Fruit fly (Drosophila melanogaster) whole organism, embryonic: ENCODE measurements around the gene uncNacbeta.

Source experiments
- CG12071 ChIP-seq: fragments of 200-800 bp; sonication (Bioruptor generic); optimal IDR thresholded peaks from 3 replicates; lab custom pipeline; 2018; ENCODE audit warnings: missing biosample characterization, mild to moderate bottlenecking, missing genetic modification characterization
- CG12219 ChIP-seq: fragments of 200-800 bp; sonication (Bioruptor generic); optimal IDR thresholded peaks from 3 replicates; lab custom pipeline; 2018; ENCODE audit warnings: missing biosample characterization, mild to moderate bottlenecking, missing genetic modification characterization
- CG12236 ChIP-seq: fragments of 200-800 bp; sonication (Bioruptor generic); optimal IDR thresholded peaks from 2 replicates; lab custom pipeline; 2016; ENCODE audit warnings: missing biosample characterization, missing genetic modification characterization
- CG12942 ChIP-seq: fragments of 200-800 bp; sonication (Bioruptor generic); optimal IDR thresholded peaks from 3 replicates; lab custom pipeline; 2016; ENCODE audit warnings: missing biosample characterization, missing genetic modification characterization
- CG13894 ChIP-seq: fragments of 200-800 bp; sonication (Bioruptor generic); optimal IDR thresholded peaks from 3 replicates; lab custom pipeline; 2018; ENCODE audit warnings: missing biosample characterization, mild to moderate bottlenecking, missing genetic modification characterization, moderate library complexity
- CG14050 ChIP-seq: fragments of 200-800 bp; sonication (Bioruptor generic); IDR thresholded peaks from 3 replicates; pipeline ENCODE4 v1.3.6; 2022; ENCODE audit warnings: missing biosample characterization, missing genetic modification characterization
- CG15073 ChIP-seq: fragments of 200-800 bp; sonication (Bioruptor generic); optimal IDR thresholded peaks from 2 replicates; lab custom pipeline; 2016; ENCODE audit warnings: missing biosample characterization, missing genetic modification characterization
- CG1602 ChIP-seq: fragments of 200-800 bp; sonication (Bioruptor generic); optimal IDR thresholded peaks from 3 replicates; lab custom pipeline; 2016; ENCODE audit warnings: missing biosample characterization, missing genetic modification characterization
- CG1603 ChIP-seq: fragments of 200-800 bp; sonication (Bioruptor generic); optimal IDR thresholded peaks from 2 replicates; lab custom pipeline; 2019; ENCODE audit warnings: missing biosample characterization, mild to moderate bottlenecking, missing genetic modification characterization, moderate library complexity
- CG17359 ChIP-seq: fragments of 200-800 bp; sonication (Bioruptor generic); optimal IDR thresholded peaks from 3 replicates; lab custom pipeline; 2018; ENCODE audit warnings: missing biosample characterization, mild to moderate bottlenecking, missing genetic modification characterization, moderate library complexity
- CG17385 ChIP-seq: fragments of 200-800 bp; sonication (Bioruptor generic); optimal IDR thresholded peaks from 3 replicates; lab custom pipeline; 2018; ENCODE audit warnings: missing biosample characterization, mild to moderate bottlenecking, missing genetic modification characterization
- CG17568 ChIP-seq: fragments of 200-800 bp; sonication (Bioruptor generic); optimal IDR thresholded peaks from 2 replicates; lab custom pipeline; 2018; ENCODE audit warnings: missing biosample characterization, mild to moderate bottlenecking, missing genetic modification characterization, moderate library complexity
- CG17912 ChIP-seq: fragments of 200-800 bp; sonication (Bioruptor generic); optimal IDR thresholded peaks from 2 replicates; lab custom pipeline; 2018; ENCODE audit warnings: missing biosample characterization, mild to moderate bottlenecking, missing genetic modification characterization
- CG2678 ChIP-seq: fragments of 200-800 bp; sonication (Bioruptor generic); optimal IDR thresholded peaks from 3 replicates; lab custom pipeline; 2019; ENCODE audit warnings: missing biosample characterization, mild to moderate bottlenecking, missing genetic modification characterization, moderate library complexity
- CG4707 ChIP-seq: fragments of 200-800 bp; sonication (Bioruptor generic); optimal IDR thresholded peaks from 2 replicates; lab custom pipeline; 2018; ENCODE audit warnings: missing biosample characterization, mild to moderate bottlenecking, missing genetic modification characterization, moderate library complexity
- CG5245 ChIP-seq: fragments of 200-800 bp; sonication (Bioruptor generic); optimal IDR thresholded peaks from 3 replicates; lab custom pipeline; 2016; ENCODE audit warnings: missing biosample characterization, missing genetic modification characterization
- CG5953 ChIP-seq: fragments of 200-800 bp; sonication (Bioruptor generic); IDR thresholded peaks from 2 replicates; pipeline ENCODE4 v1.3.6; 2022; ENCODE audit warnings: missing biosample characterization, missing genetic modification characterization
- CG7556 ChIP-seq: fragments of 200-800 bp; sonication (Bioruptor generic); optimal IDR thresholded peaks from 2 replicates; lab custom pipeline; 2017; ENCODE audit warnings: missing biosample characterization, mild to moderate bottlenecking, missing genetic modification characterization
- CG7786 ChIP-seq: fragments of 200-800 bp; sonication (Bioruptor generic); optimal IDR thresholded peaks from 2 replicates; lab custom pipeline; 2016; ENCODE audit warnings: missing biosample characterization, missing genetic modification characterization
- CG7928 ChIP-seq: fragments of 200-800 bp; sonication (Bioruptor generic); optimal IDR thresholded peaks from 2 replicates; lab custom pipeline; 2017; ENCODE audit warnings: missing biosample characterization, mild to moderate bottlenecking, missing genetic modification characterization
- CG9215 ChIP-seq: fragments of 200-800 bp; sonication (Bioruptor generic); IDR thresholded peaks from 2 replicates; pipeline ENCODE4 v1.3.6; 2022; ENCODE audit warnings: missing biosample characterization, missing genetic modification characterization
- CG9932 ChIP-seq: fragments of 200-800 bp; sonication (Bioruptor generic); IDR thresholded peaks from 2 replicates; pipeline ENCODE4 v1.3.6; 2022; ENCODE audit warnings: missing biosample characterization, missing genetic modification characterization
- Chrac-16 ChIP-seq: fragments of 200-800 bp; sonication (Bioruptor generic); optimal IDR thresholded peaks from 3 replicates; lab custom pipeline; 2016; ENCODE audit warnings: missing biosample characterization, missing genetic modification characterization
- E2f1 ChIP-seq: fragments of 200-800 bp; sonication (Bioruptor generic); IDR thresholded peaks from 2 replicates; pipeline ENCODE4 v1.3.6; 2022; ENCODE audit warnings: missing biosample characterization, missing genetic modification characterization
- E2f2 ChIP-seq: fragments of 200-800 bp; sonication (Bioruptor generic); IDR thresholded peaks from 2 replicates; pipeline ENCODE4 v1.3.6; 2022; ENCODE audit warnings: missing biosample characterization, missing genetic modification characterization
- Fer3 ChIP-seq: fragments of 200-800 bp; sonication (Bioruptor generic); optimal IDR thresholded peaks from 2 replicates; lab custom pipeline; 2018; ENCODE audit warnings: missing biosample characterization, mild to moderate bottlenecking, missing genetic modification characterization, moderate library complexity
- Hand ChIP-seq: fragments of 200-800 bp; sonication (Bioruptor generic); optimal IDR thresholded peaks from 2 replicates; lab custom pipeline; 2017; ENCODE audit warnings: mild to moderate bottlenecking, missing biosample characterization, missing genetic modification reagents, missing genetic modification characterization
- Nf-YB ChIP-seq: fragments of 200-800 bp; sonication (Bioruptor generic); optimal IDR thresholded peaks from 3 replicates; lab custom pipeline; 2019; ENCODE audit warnings: missing biosample characterization, mild to moderate bottlenecking, missing genetic modification characterization, moderate library complexity
- Scr ChIP-seq: fragments of 200-800 bp; sonication (Bioruptor generic); IDR thresholded peaks from 2 replicates; pipeline ENCODE4 v1.3.6; 2022; ENCODE audit warnings: missing biosample characterization, missing genetic modification characterization; ENCODE audit not compliant: partially characterized antibody
- Sox102F ChIP-seq: fragments of 200-800 bp; sonication (Bioruptor generic); optimal IDR thresholded peaks from 2 replicates; lab custom pipeline; 2018; ENCODE audit warnings: missing biosample characterization, mild to moderate bottlenecking, missing genetic modification characterization, moderate library complexity
- Stat92E ChIP-seq, 3 experiments: fragments of >200 bp in 2 of 3; fragments of 200-800 bp in 1 of 3; sonication (Bioruptor generic) in 1 of 3; optimal IDR thresholded peaks; 2 replicates each; lab custom pipeline; 2017 to 2019; ENCODE audit warnings: missing biosample characterization in 3 of 3, missing genetic modification characterization in 3 of 3, mild to moderate bottlenecking in 1 of 3, moderate library complexity in 1 of 3
- Usf ChIP-seq: fragments of 200-800 bp; sonication (Bioruptor generic); optimal IDR thresholded peaks from 2 replicates; lab custom pipeline; 2017; ENCODE audit warnings: missing genotype, missing biosample characterization, missing genetic modification characterization
- ab ChIP-seq: fragments of 200-800 bp; sonication (Bioruptor generic); optimal IDR thresholded peaks from 2 replicates; lab custom pipeline; 2016; ENCODE audit warnings: missing biosample characterization, missing genetic modification characterization
- bigmax ChIP-seq: fragments of 200-800 bp; sonication (Bioruptor generic); optimal IDR thresholded peaks from 2 replicates; lab custom pipeline; 2018; ENCODE audit warnings: missing biosample characterization, mild to moderate bottlenecking, missing genetic modification characterization
- corto ChIP-seq: fragments of 200-800 bp; sonication (Bioruptor generic); optimal IDR thresholded peaks from 2 replicates; lab custom pipeline; 2016; ENCODE audit warnings: missing biosample characterization, mild to moderate bottlenecking, missing genetic modification characterization, moderate library complexity
- dmrt99B ChIP-seq: fragments of 200-800 bp; sonication (Bioruptor generic); optimal IDR thresholded peaks from 2 replicates; lab custom pipeline; 2018; ENCODE audit warnings: missing biosample characterization, mild to moderate bottlenecking, missing genetic modification characterization, moderate library complexity
- hbn ChIP-seq: fragments of 200-800 bp; sonication (Bioruptor generic); IDR thresholded peaks from 2 replicates; pipeline ENCODE4 v1.3.6; 2022; ENCODE audit warnings: missing biosample characterization, missing genetic modification characterization; ENCODE audit not compliant: partially characterized antibody
- knrl ChIP-seq: fragments of 200-800 bp; sonication (Bioruptor generic); IDR thresholded peaks from 3 replicates; pipeline ENCODE4 v1.3.6; 2022; ENCODE audit warnings: missing biosample characterization, missing genetic modification characterization; ENCODE audit not compliant: partially characterized antibody
- lbe ChIP-seq: fragments of 200-800 bp; sonication (Bioruptor generic); optimal IDR thresholded peaks from 2 replicates; lab custom pipeline; 2016; ENCODE audit warnings: missing biosample characterization, mild to moderate bottlenecking, missing genetic modification characterization
- lmd ChIP-seq: fragments of 200-800 bp; sonication (Bioruptor generic); IDR thresholded peaks from 2 replicates; pipeline ENCODE4 v1.3.6; 2022; ENCODE audit warnings: missing biosample characterization, missing genetic modification characterization
- prd ChIP-seq, 3 experiments: fragments of >200 bp in 2 of 3; fragments of 200-800 bp in 1 of 3; sonication (Bioruptor generic) in 1 of 3; optimal IDR thresholded peaks in 2 of 3; IDR thresholded peaks in 1 of 3; 2 replicates in 2 of 3; 3 replicates in 1 of 3; pipeline versions ENCODE4 v1.3.6 to Lab custom; 2017 to 2022; ENCODE audit warnings: missing biosample characterization in 1 of 3, missing genetic modification characterization in 1 of 3
- psq ChIP-seq: fragments of 200-800 bp; sonication (Bioruptor generic); optimal IDR thresholded peaks from 2 replicates; lab custom pipeline; 2017; ENCODE audit warnings: missing biosample characterization, missing genetic modification characterization
- salm ChIP-seq: fragments of 200-800 bp; sonication (Bioruptor generic); optimal IDR thresholded peaks from 2 replicates; lab custom pipeline; 2018; ENCODE audit warnings: missing biosample characterization, mild to moderate bottlenecking, missing genetic modification characterization
- sd ChIP-seq: fragments of 200-800 bp; sonication (Bioruptor generic); optimal IDR thresholded peaks from 3 replicates; lab custom pipeline; 2018; ENCODE audit warnings: missing biosample characterization, mild to moderate bottlenecking, missing genetic modification characterization, moderate library complexity
- tap ChIP-seq: fragments of 200-800 bp; optimal IDR thresholded peaks from 3 replicates; lab custom pipeline; 2019; ENCODE audit warnings: missing biosample characterization, mild to moderate bottlenecking, missing genetic modification characterization, moderate library complexity
- tin ChIP-seq: fragments of 200-800 bp; sonication (Bioruptor generic); optimal IDR thresholded peaks from 3 replicates; lab custom pipeline; 2016; ENCODE audit warnings: missing biosample characterization, missing genetic modification characterization
- tx ChIP-seq: fragments of 200-800 bp; sonication (Bioruptor generic); optimal IDR thresholded peaks from 2 replicates; lab custom pipeline; 2016; ENCODE audit warnings: missing biosample characterization, missing genetic modification characterization

Gene uncNacbeta

DNA sequence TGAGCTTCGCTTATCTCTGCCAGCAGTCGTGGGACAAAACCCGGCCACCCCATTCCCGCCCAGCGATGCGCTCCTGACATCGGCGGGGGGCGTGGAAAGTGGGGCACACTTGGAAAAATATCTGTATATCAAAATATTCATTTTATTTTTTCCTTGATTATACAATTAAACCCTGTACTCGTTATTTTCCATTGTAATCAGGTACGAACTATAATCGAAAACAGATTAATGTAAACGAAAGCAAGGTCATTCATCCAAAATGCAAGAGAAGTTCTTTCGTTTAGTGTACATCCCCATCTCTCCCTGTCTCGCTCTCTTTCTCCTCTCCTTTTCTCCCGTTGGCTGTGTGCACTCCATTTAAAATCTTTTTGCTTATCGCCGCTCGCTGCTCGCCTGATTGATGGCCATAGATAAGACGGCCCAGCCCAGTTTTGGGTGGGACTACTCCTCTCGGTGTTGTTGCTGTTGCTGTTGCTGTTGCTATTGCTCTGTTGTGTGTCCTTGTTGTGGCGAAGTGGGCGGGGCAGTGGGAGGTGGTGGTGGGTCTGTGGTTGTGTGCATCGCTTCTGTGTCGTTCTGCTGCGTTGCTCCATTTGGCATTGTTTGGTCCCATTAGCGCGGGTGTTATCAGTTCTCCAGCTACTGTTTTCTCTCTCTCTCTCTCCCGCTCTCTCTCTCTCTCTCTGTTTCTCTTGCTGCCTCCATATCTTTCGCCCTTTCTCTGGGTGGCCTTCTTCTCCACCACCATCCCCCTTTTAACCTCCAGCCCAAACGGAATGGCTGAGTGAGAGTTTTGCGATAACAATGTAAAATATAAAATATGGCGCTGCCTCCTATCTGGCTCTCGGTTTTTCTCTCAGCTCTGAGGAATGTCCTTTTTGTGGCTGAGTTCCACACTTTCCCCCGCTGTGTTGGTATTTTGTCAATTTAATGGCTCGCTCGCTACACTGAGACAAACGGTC is 47.3 kb downstream of the uncNacbeta start (continued):
- TF ChIP-seq CG1602 (GFP tag; lab: Kevin White, UChicago) (peak; percentile 65), CG2678 (tag; lab: Kevin White, UChicago) (peak; percentile 87), Nf-YB (GFP tag; lab: Kevin White, UChicago) (peak; percentile 86), CG12219 (peak; percentile 68), prd (optimal IDR thresholded peaks at IDR 0.05; lab: Kevin White, UChicago) (no peak), prd (GFP tag; IDR thresholded peaks at IDR 0.05; lab: Robert Waterston, UW) (peak; percentile 86), CG17385 (GFP tag; lab: Kevin White, UChicago) (peak; percentile 74), CG17359 (peak; percentile 89), CG17912 (GFP tag; lab: Kevin White, UChicago) (no peak), CG5245 (GFP tag; lab: Kevin White, UChicago) (peak; percentile 72), Sox102F (peak; percentile 89), ab (GFP tag; lab: Kevin White, UChicago) (peak; percentile 9), Usf (GFP tag; lab: Kevin White, UChicago) (peak; percentile 23), salm (tag; lab: Kevin White, UChicago) (peak; percentile 74), tap (tag; lab: Kevin White, UChicago) (peak; percentile 83), dmrt99B (peak; percentile 86), CG9932 (GFP tag; lab: Robert Waterston, UW) (peak; percentile 53), CG13894 (tag; lab: Kevin White, UChicago) (peak; percentile 41), tin (peak; percentile 69), CG7786 (GFP tag; lab: Kevin White, UChicago) (peak; percentile 59), Chrac-16 (GFP tag; lab: Kevin White, UChicago) (peak; percentile 78), tx (GFP tag; lab: Kevin White, UChicago) (peak; percentile 44), Fer3 (peak; percentile 64), CG12942 (GFP tag; lab: Kevin White, UChicago) (peak; percentile 71), E2f1 (peak; percentile 67), lbe (GFP tag; lab: Kevin White, UChicago) (no peak), E2f2 (GFP tag; lab: Robert Waterston, UW) (peak; percentile 44; the same call in 1 of the 2 replicates), corto (GFP tag; lab: Kevin White, UChicago) (no peak), sd (tag; lab: Kevin White, UChicago) (no peak), CG12236 (GFP tag; lab: Kevin White, UChicago) (peak; percentile 49), Hand (GFP tag; lab: Kevin White, UChicago) (peak; percentile 65), CG4707 (GFP tag; lab: Kevin White, UChicago) (peak; percentile 53), CG9215 (GFP tag; lab: Robert Waterston, UW) (peak; percentile 37; the same call in 1 of the 2 replicates), psq (GFP tag; lab: Kevin White, UChicago) (peak; percentile 19), Scr (GFP tag; lab: Robert Waterston, UW) (no peak), CG7556 (GFP tag; lab: Kevin White, UChicago) (peak; percentile 80), CG15073 (peak; percentile 24), bigmax (no peak), hbn (no peak), CG1603 (tag; lab: Kevin White, UChicago) (peak; percentile 94), CG14050 (GFP tag; lab: Robert Waterston, UW) (peak; percentile 64), CG5953 (GFP tag; lab: Robert Waterston, UW) (peak; percentile 64; the same call in 1 of the 2 replicates), CG12071 (peak; percentile 74), lmd (GFP tag; lab: Robert Waterston, UW) (peak; percentile 77), CG7928 (GFP tag; lab: Kevin White, UChicago) (no peak), Stat92E (GFP tag; optimal IDR thresholded peaks at IDR 0.05; lab: Kevin White, UChicago) (no peak), knrl (GFP tag; lab: Robert Waterston, UW) (no peak), CG17568 (GFP tag; lab: Kevin White, UChicago) (peak; percentile 39)
